Fruit fly (Drosophila melanogaster) whole organism, embryonic: ENCODE results near the gene SMC1.

Experiments used
- Abd-B ChIP-seq: fragments of 200-800 bp; sonication (Bioruptor generic); optimal IDR thresholded peaks from 2 replicates; lab custom pipeline; 2018; ENCODE audit warnings: missing biosample characterization, mild to moderate bottlenecking, missing genetic modification characterization, moderate library complexity
- Atf-2 ChIP-seq: fragments of 200-800 bp; sonication (Bioruptor generic); optimal IDR thresholded peaks from 2 replicates; lab custom pipeline; 2016; ENCODE audit warnings: missing biosample characterization, missing genetic modification characterization
- Atf6 ChIP-seq: fragments of 200-800 bp; sonication (Bioruptor generic); IDR thresholded peaks from 2 replicates; pipeline ENCODE4 v1.3.6; 2022; ENCODE audit warnings: missing biosample characterization, missing genetic modification characterization
- Awh ChIP-seq: fragments of 200-800 bp; sonication (Bioruptor generic); IDR thresholded peaks from 2 replicates; pipeline ENCODE4, ENCODE4 v1.3.6; 2022; ENCODE audit warnings: missing biosample characterization, missing genetic modification characterization
- BtbVII ChIP-seq: fragments of 200-800 bp; sonication (Bioruptor generic); optimal IDR thresholded peaks from 3 replicates; lab custom pipeline; 2017; ENCODE audit warnings: missing biosample characterization, mild to moderate bottlenecking, missing genetic modification characterization
- CG1024 ChIP-seq: fragments of 200-800 bp; sonication (Bioruptor generic); IDR thresholded peaks from 2 replicates; pipeline ENCODE4 v1.3.6; 2022; ENCODE audit warnings: missing biosample characterization, missing genetic modification characterization
- CG11456 ChIP-seq: fragments of 200-800 bp; sonication (Bioruptor generic); IDR thresholded peaks from 3 replicates; pipeline ENCODE4 v1.3.6; 2022; ENCODE audit warnings: missing biosample characterization, missing genetic modification characterization
- CG12071 ChIP-seq: fragments of 200-800 bp; sonication (Bioruptor generic); optimal IDR thresholded peaks from 3 replicates; lab custom pipeline; 2018; ENCODE audit warnings: missing biosample characterization, mild to moderate bottlenecking, missing genetic modification characterization
- CG12155 ChIP-seq: fragments of 200-800 bp; sonication (Bioruptor generic); optimal IDR thresholded peaks from 3 replicates; lab custom pipeline; 2016; ENCODE audit warnings: missing biosample characterization, missing genetic modification characterization
- CG14441 ChIP-seq: fragments of 200-800 bp; sonication (Bioruptor generic); IDR thresholded peaks from 2 replicates; pipeline ENCODE4 v1.3.6; 2022; ENCODE audit warnings: missing biosample characterization, missing genetic modification characterization
- CG15514 ChIP-seq: fragments of 200-800 bp; sonication (Bioruptor generic); optimal IDR thresholded peaks from 3 replicates; lab custom pipeline; 2017; ENCODE audit warnings: missing biosample characterization, missing genetic modification characterization, mild to moderate bottlenecking, moderate library complexity, missing genetic modification reagents
- CG17829 ChIP-seq: fragments of 200-800 bp; optimal IDR thresholded peaks from 2 replicates; lab custom pipeline; 2019; ENCODE audit warnings: missing biosample characterization, mild to moderate bottlenecking, missing genetic modification characterization, moderate library complexity
- CG18599 ChIP-seq: fragments of 200-800 bp; sonication (Bioruptor generic); optimal IDR thresholded peaks from 3 replicates; lab custom pipeline; 2017; ENCODE audit warnings: missing biosample characterization, missing genetic modification characterization, mild to moderate bottlenecking, moderate library complexity, missing genetic modification reagents
- CG31441 ChIP-seq: fragments of 200-800 bp; sonication (Bioruptor generic); IDR thresholded peaks from 2 replicates; pipeline ENCODE4 v1.3.6; 2022; ENCODE audit warnings: missing biosample characterization, missing genetic modification characterization
- CG32767 ChIP-seq: fragments of 200-800 bp; sonication (Bioruptor generic); IDR thresholded peaks from 2 replicates; pipeline ENCODE4 v1.3.6; 2022; ENCODE audit warnings: missing biosample characterization, missing genetic modification characterization
- CG3847 ChIP-seq: fragments of 200-800 bp; sonication (Bioruptor generic); IDR thresholded peaks from 2 replicates; pipeline ENCODE4 v1.3.6; 2022; ENCODE audit warnings: missing biosample characterization, missing genetic modification characterization
- CG4424 ChIP-seq: fragments of 200-800 bp; sonication (Bioruptor generic); optimal IDR thresholded peaks from 3 replicates; lab custom pipeline; 2016; ENCODE audit warnings: missing biosample characterization, missing genetic modification characterization
- CG7357 ChIP-seq: fragments of 200-800 bp; sonication (Bioruptor generic); IDR thresholded peaks from 3 replicates; pipeline ENCODE4 v1.3.6; 2022; ENCODE audit warnings: missing biosample characterization, missing genetic modification characterization
- CG7372 ChIP-seq: fragments of 200-800 bp; sonication (Bioruptor generic); IDR thresholded peaks from 2 replicates; pipeline ENCODE4 v1.3.6; 2022; ENCODE audit warnings: missing biosample characterization, missing genetic modification characterization
- CG7987 ChIP-seq: fragments of 200-800 bp; sonication (Bioruptor generic); optimal IDR thresholded peaks from 2 replicates; lab custom pipeline; 2018; ENCODE audit warnings: missing biosample characterization, mild to moderate bottlenecking, missing genetic modification characterization, moderate library complexity
- CG8924 ChIP-seq: fragments of 200-800 bp; optimal IDR thresholded peaks from 3 replicates; lab custom pipeline; 2019; ENCODE audit warnings: missing biosample characterization, mild to moderate bottlenecking, missing genetic modification characterization, moderate library complexity
- CG9797 ChIP-seq: fragments of 200-800 bp; sonication (Bioruptor generic); optimal IDR thresholded peaks from 3 replicates; lab custom pipeline; 2018; ENCODE audit warnings: missing biosample characterization, mild to moderate bottlenecking, missing genetic modification characterization
- Dbx ChIP-seq: fragments of 200-800 bp; sonication (Bioruptor generic); IDR thresholded peaks from 3 replicates; pipeline ENCODE4 v1.3.6; 2022; ENCODE audit warnings: missing biosample characterization, missing genetic modification characterization
- Doc3 ChIP-seq: fragments of 200-800 bp; sonication (Bioruptor generic); IDR thresholded peaks from 3 replicates; pipeline ENCODE4 v1.3.6; 2022; ENCODE audit warnings: missing biosample characterization, missing genetic modification characterization; ENCODE audit not compliant: partially characterized antibody
- ERR ChIP-seq: fragments of 200-800 bp; sonication (Bioruptor generic); optimal IDR thresholded peaks from 2 replicates; lab custom pipeline; 2016; ENCODE audit warnings: missing biosample characterization, missing genetic modification characterization
- HHEX ChIP-seq: fragments of 200-800 bp; sonication (Bioruptor generic); optimal IDR thresholded peaks from 3 replicates; lab custom pipeline; 2017; ENCODE audit warnings: missing biosample characterization, mild to moderate bottlenecking, missing genetic modification characterization, missing genetic modification reagents
- HLH54F ChIP-seq: fragments of 200-800 bp; sonication (Bioruptor generic); optimal IDR thresholded peaks from 3 replicates; lab custom pipeline; 2016; ENCODE audit warnings: missing biosample characterization, missing genetic modification characterization
- Hmr ChIP-seq: fragments of 200-800 bp; sonication (Bioruptor generic); optimal IDR thresholded peaks from 3 replicates; lab custom pipeline; 2017; ENCODE audit warnings: mild to moderate bottlenecking, missing biosample characterization, missing genetic modification reagents, missing genetic modification characterization
- Meics ChIP-seq: fragments of 200-800 bp; sonication (Bioruptor generic); optimal IDR thresholded peaks from 2 replicates; lab custom pipeline; 2017; ENCODE audit warnings: missing biosample characterization, mild to moderate bottlenecking, missing genetic modification characterization
- NFAT ChIP-seq: fragments of 200-800 bp; sonication (Bioruptor generic); IDR thresholded peaks from 2 replicates; pipeline ENCODE4 v1.3.6; 2022; ENCODE audit warnings: missing biosample characterization, missing genetic modification characterization
- TFAM ChIP-seq: fragments of 200-800 bp; sonication (Bioruptor generic); optimal IDR thresholded peaks from 2 replicates; lab custom pipeline; 2017; ENCODE audit warnings: missing biosample characterization, missing genetic modification characterization, inconsistent platforms
- abd-A ChIP-seq: fragments of 200-800 bp; sonication (Bioruptor generic); optimal IDR thresholded peaks from 3 replicates; lab custom pipeline; 2019; ENCODE audit warnings: missing biosample characterization, mild to moderate bottlenecking, missing genetic modification characterization, moderate library complexity
- bbx ChIP-seq: fragments of 200-800 bp; sonication (Bioruptor generic); IDR thresholded peaks from 2 replicates; pipeline ENCODE4 v1.3.6; 2022; ENCODE audit warnings: missing biosample characterization, missing genetic modification characterization; ENCODE audit not compliant: partially characterized antibody
- chn ChIP-seq: fragments of 200-800 bp; sonication (Bioruptor generic); optimal IDR thresholded peaks from 2 replicates; lab custom pipeline; 2016; ENCODE audit warnings: missing biosample characterization, missing genetic modification characterization
- danr ChIP-seq: fragments of 200-800 bp; sonication (Bioruptor generic); IDR thresholded peaks from 2 replicates; pipeline ENCODE4 v1.3.6; 2022; ENCODE audit warnings: missing biosample characterization, missing genetic modification characterization
- eve ChIP-seq, 2 experiments: fragments of >200 bp; optimal IDR thresholded peaks; 2 replicates each; lab custom pipeline; 2017; ENCODE audit warnings: missing biosample characterization in 2 of 2, missing genetic modification characterization in 2 of 2
- gce ChIP-seq: fragments of 200-800 bp; sonication (Bioruptor generic); IDR thresholded peaks from 3 replicates; pipeline ENCODE4 v1.3.6; 2022; ENCODE audit warnings: missing biosample characterization, missing genetic modification characterization
- grau ChIP-seq: fragments of 200-800 bp; optimal IDR thresholded peaks from 3 replicates; lab custom pipeline; 2019; ENCODE audit warnings: missing biosample characterization, mild to moderate bottlenecking, missing genetic modification characterization, moderate library complexity
- gsb-n ChIP-seq: fragments of 200-800 bp; sonication (Bioruptor generic); optimal IDR thresholded peaks from 3 replicates; lab custom pipeline; 2018; ENCODE audit warnings: missing biosample characterization, mild to moderate bottlenecking, missing genetic modification characterization
- lilli ChIP-seq: fragments of 200-800 bp; sonication (Bioruptor generic); optimal IDR thresholded peaks from 3 replicates; lab custom pipeline; 2016; ENCODE audit warnings: missing biosample characterization, missing genetic modification characterization
- oc ChIP-seq: fragments of 200-800 bp; sonication (Bioruptor generic); optimal IDR thresholded peaks from 2 replicates; lab custom pipeline; 2018; ENCODE audit warnings: missing biosample characterization, mild to moderate bottlenecking, missing genetic modification characterization, moderate library complexity
- pan ChIP-seq, 4 experiments: fragments of >200 bp in 3 of 4; fragments of 200-800 bp in 1 of 4; sonication (Bioruptor generic) in 1 of 4; optimal IDR thresholded peaks in 3 of 4; IDR thresholded peaks in 1 of 4; 2 replicates each; pipeline versions ENCODE4 v1.3.6 to Lab custom; 2017 to 2022; ENCODE audit warnings: missing biosample characterization in 2 of 4, missing genetic modification characterization in 2 of 4, mixed read lengths in 1 of 4
- prd ChIP-seq, 3 experiments: fragments of >200 bp in 2 of 3; fragments of 200-800 bp in 1 of 3; sonication (Bioruptor generic) in 1 of 3; optimal IDR thresholded peaks in 2 of 3; IDR thresholded peaks in 1 of 3; 2 replicates in 2 of 3; 3 replicates in 1 of 3; pipeline versions ENCODE4 v1.3.6 to Lab custom; 2017 to 2022; ENCODE audit warnings: missing biosample characterization in 1 of 3, missing genetic modification characterization in 1 of 3
- pum ChIP-seq: fragments of 200-800 bp; sonication (Bioruptor generic); optimal IDR thresholded peaks from 2 replicates; lab custom pipeline; 2016; ENCODE audit warnings: missing biosample characterization, missing genetic modification characterization
- sug ChIP-seq: fragments of 200-800 bp; optimal IDR thresholded peaks from 2 replicates; lab custom pipeline; 2019; ENCODE audit warnings: missing biosample characterization, mild to moderate bottlenecking, missing genetic modification characterization, moderate library complexity
- trem ChIP-seq: fragments of 200-800 bp; optimal IDR thresholded peaks from 3 replicates; lab custom pipeline; 2019; ENCODE audit warnings: missing biosample characterization, mild to moderate bottlenecking, missing genetic modification characterization, moderate library complexity
- twi ChIP-seq: fragments of 200-800 bp; optimal IDR thresholded peaks from 2 replicates; lab custom pipeline; 2019; ENCODE audit warnings: missing biosample characterization, mild to moderate bottlenecking, missing genetic modification characterization, moderate library complexity
- yki ChIP-seq: fragments of >200 bp; optimal IDR thresholded peaks from 3 replicates; lab custom pipeline; 2018
- zfh2 ChIP-seq: fragments of 200-800 bp; sonication (Bioruptor generic); optimal IDR thresholded peaks from 2 replicates; lab custom pipeline; 2016; ENCODE audit warnings: missing biosample characterization, missing genetic modification characterization

Gene SMC1

dm6 chr3R:24090143-24090542 is 32.1 kb downstream of the SMC1 start:
- TF ChIP-seq CG7987 (GFP tag; lab: Kevin White, UChicago): no peak
- TF ChIP-seq sug (tag; lab: Kevin White, UChicago): peak; percentile 10
- TF ChIP-seq grau (tag; lab: Kevin White, UChicago): no peak
- peak; percentile 22 for TF ChIP-seq oc (tag; lab: Kevin White, UChicago)
- TF ChIP-seq Abd-B (GFP tag; lab: Kevin White, UChicago): no peak
- TF ChIP-seq lilli (GFP tag; lab: Kevin White, UChicago): no peak
- TF ChIP-seq gsb-n (tag; lab: Kevin White, UChicago): peak; percentile 55
- TF ChIP-seq CG12155 (GFP tag; lab: Kevin White, UChicago): no peak
- no peak for TF ChIP-seq CG4424 (GFP tag; lab: Kevin White, UChicago)
- peak; percentile 46 for TF ChIP-seq abd-A (tag; lab: Kevin White, UChicago)
- TF ChIP-seq eve (GFP tag; optimal IDR thresholded peaks at IDR 0.05; lab: Kevin White, UChicago): peak in 1 of 2 experiments; percentile 12
- TF ChIP-seq CG7372 (GFP tag; lab: Robert Waterston, UW): no peak
- no peak for TF ChIP-seq prd (optimal IDR thresholded peaks at IDR 0.05; lab: Kevin White, UChicago)
- TF ChIP-seq prd (GFP tag; IDR thresholded peaks at IDR 0.05; lab: Robert Waterston, UW): no peak
- TF ChIP-seq CG1024 (GFP tag; lab: Robert Waterston, UW): no peak

- TF ChIP-seq Atf-2 (GFP tag; lab: Kevin White, UChicago) (no peak), twi (tag; lab: Kevin White, UChicago) (no peak), Meics (GFP tag; lab: Kevin White, UChicago) (peak; percentile 40), Dbx (GFP tag; lab: Robert Waterston, UW) (peak; percentile 14; the same call in 1 of the 3 replicates), CG32767 (GFP tag; lab: Robert Waterston, UW) (no peak), CG31441 (no peak), yki (no peak), TFAM (GFP tag; lab: Kevin White, UChicago) (no peak), CG14441 (0 out of 2 replicates have a peak, but pooled peaks have one; percentile 21), bbx (GFP tag; lab: Robert Waterston, UW) (no peak), ERR (GFP tag; lab: Kevin White, UChicago) (no peak), chn (GFP tag; lab: Kevin White, UChicago) (no peak), CG11456 (0 out of 3 replicates have a peak, but pooled peaks have one; percentile 12), CG18599 (GFP tag; lab: Kevin White, UChicago) (peak; percentile 77), CG3847 (GFP tag; lab: Robert Waterston, UW) (no peak), HHEX (GFP tag; lab: Kevin White, UChicago) (peak; percentile 1), CG4424 (GFP tag; lab: Kevin White, UChicago) (no peak), Atf6 (GFP tag; lab: Robert Waterston, UW) (0 out of 2 replicates have a peak, but pooled peaks have one; percentile 18), pan (optimal IDR thresholded peaks at IDR 0.05; lab: Kevin White, UChicago) (no peak), pan (GFP tag; optimal IDR thresholded peaks at IDR 0.05 in 1 of 2, IDR thresholded peaks at IDR 0.05 in 1 of 2) (no peak), Awh (no peak), BtbVII (no peak), zfh2 (peak; percentile 15), Hmr (GFP tag; lab: Kevin White, UChicago) (peak; percentile 35), CG9797 (GFP tag; lab: Kevin White, UChicago) (no peak), CG8924 (tag; lab: Kevin White, UChicago) (no peak), NFAT (GFP tag; lab: Robert Waterston, UW) (0 out of 2 replicates have a peak, but pooled peaks have one; percentile 15), CG12071 (GFP tag; lab: Kevin White, UChicago) (no peak), CG15514 (peak; percentile 41), gce (no peak), HLH54F (GFP tag; lab: Kevin White, UChicago) (no peak), trem (tag; lab: Kevin White, UChicago) (no peak), Doc3 (no peak), CG7357 (no peak), CG17829 (no peak), danr (no peak), pum (GFP tag; lab: Kevin White, UChicago) (no peak)
Observed at dm6 chr3R:24091653-24092052, 33.6 kb downstream of the SMC1 start.
